Worm (Caenorhabditis elegans) whole organism, young adult: Measurements from ENCODE around the gene srd-38.

Source experiments
- B0035.1 ChIP-seq: sonication (generic microtip); optimal IDR thresholded peaks from 2 replicates; lab custom pipeline; 2016; ENCODE audit warnings: missing genetic modification characterization, mild to moderate bottlenecking, missing compliant biosample characterization, missing genotype, missing genetic modification reagents
- B0261.1 ChIP-seq: sonication (generic microtip); optimal IDR thresholded peaks from 2 replicates; lab custom pipeline; 2016; ENCODE audit warnings: mild to moderate bottlenecking, missing genetic modification characterization, moderate library complexity, missing compliant biosample characterization
- C17E4.6 ChIP-seq: fragments of 200-800 bp; sonication (Bioruptor generic); IDR thresholded peaks from 2 replicates; pipeline ENCODE4 v1.3.6; 2022; ENCODE audit warnings: missing genetic modification reagents, missing genetic modification characterization, missing compliant biosample characterization
- F23B12.7 ChIP-seq: sonication (generic microtip); optimal IDR thresholded peaks from 2 replicates; lab custom pipeline; 2017; ENCODE audit warnings: missing genetic modification characterization, mild to moderate bottlenecking, missing compliant biosample characterization, antibody characterized with exemption, moderate library complexity; ENCODE audit not compliant: insufficient read depth
- F33H1.4 ChIP-seq: fragments of 200-800 bp; sonication (Bioruptor generic); IDR thresholded peaks from 2 replicates; pipeline ENCODE4 v1.3.6; 2022; ENCODE audit warnings: missing genetic modification reagents, missing genetic modification characterization, missing compliant biosample characterization
- F52B5.7 ChIP-seq: sonication (generic microtip); optimal IDR thresholded peaks from 2 replicates; lab custom pipeline; 2016; ENCODE audit warnings: mild to moderate bottlenecking, missing genetic modification characterization, missing compliant biosample characterization
- F55B11.4 ChIP-seq: sonication (generic microtip); optimal IDR thresholded peaks from 2 replicates; lab custom pipeline; 2016; ENCODE audit warnings: missing compliant biosample characterization, missing genetic modification characterization, borderline replicate concordance; ENCODE audit not compliant: insufficient read depth
- K11D2.4 ChIP-seq: fragments of 200-800 bp; sonication (Bioruptor generic); IDR thresholded peaks from 2 replicates; pipeline ENCODE4 v1.3.6; 2022; ENCODE audit warnings: missing genetic modification reagents, missing genetic modification characterization, missing compliant biosample characterization
- T07F8.4 ChIP-seq: sonication (generic microtip); optimal IDR thresholded peaks from 2 replicates; lab custom pipeline; 2016; ENCODE audit warnings: mild to moderate bottlenecking, missing genetic modification characterization, moderate library complexity, missing compliant biosample characterization
- Y95B8A.8 ChIP-seq: fragments of 200-800 bp; sonication (Bioruptor generic); IDR thresholded peaks from 2 replicates; pipeline ENCODE4 v1.3.6; 2022; ENCODE audit warnings: missing genetic modification reagents, missing genetic modification characterization, missing compliant biosample characterization
- aptf-2 ChIP-seq: fragments of 200-800 bp; sonication (Bioruptor generic); conservative IDR thresholded peaks from 2 replicates; pipeline ENCODE4 v1.3.6; 2022; ENCODE audit warnings: missing genetic modification reagents, missing genetic modification characterization, missing compliant biosample characterization
- aptf-3 ChIP-seq: fragments of 200-800 bp; sonication (Bioruptor generic); IDR thresholded peaks from 2 replicates; pipeline ENCODE4 v1.3.6; 2022; ENCODE audit warnings: missing genetic modification characterization, missing compliant biosample characterization
- athp-1 ChIP-seq: sonication (generic microtip); optimal IDR thresholded peaks from 2 replicates; lab custom pipeline; 2017; ENCODE audit warnings: mild to moderate bottlenecking, missing genetic modification characterization, missing compliant biosample characterization
- attf-6 ChIP-seq: fragments of 200-800 bp; sonication (Bioruptor generic); IDR thresholded peaks from 2 replicates; pipeline ENCODE4 v1.3.6; 2022; ENCODE audit warnings: missing genetic modification reagents, missing genetic modification characterization, missing compliant biosample characterization
- bed-1 ChIP-seq: fragments of 200-800 bp; sonication (Bioruptor generic); IDR thresholded peaks from 2 replicates; pipeline ENCODE4 v1.3.6; 2022; ENCODE audit warnings: missing genetic modification reagents, missing genetic modification characterization, missing compliant biosample characterization
- ceh-40 ChIP-seq: fragments of 200-800 bp; sonication (Bioruptor generic); IDR thresholded peaks from 2 replicates; pipeline ENCODE4 v1.3.6; 2022; ENCODE audit warnings: missing genetic modification characterization, missing compliant biosample characterization
- dox-1 ChIP-seq: fragments of 200-800 bp; sonication (Bioruptor generic); IDR thresholded peaks from 2 replicates; pipeline ENCODE4 v1.3.6; 2022; ENCODE audit warnings: missing genetic modification reagents, missing genetic modification characterization, missing compliant biosample characterization
- ekl-4 ChIP-seq: fragments of 200-800 bp; sonication (Bioruptor generic); IDR thresholded peaks from 2 replicates; pipeline ENCODE4 v1.3.6; 2022; ENCODE audit warnings: missing genetic modification reagents, missing genetic modification characterization, missing compliant biosample characterization
- ets-4 ChIP-seq: fragments of 200-800 bp; sonication (Bioruptor generic); optimal IDR thresholded peaks from 2 replicates; lab custom pipeline; 2018; ENCODE audit warnings: mild to moderate bottlenecking, missing genetic modification characterization, missing compliant biosample characterization
- him-1 ChIP-seq: sonication (generic microtip); optimal IDR thresholded peaks from 2 replicates; lab custom pipeline; 2016; ENCODE audit warnings: missing genotype, missing genetic modification reagents, missing genetic modification characterization, missing compliant biosample characterization
- hmg-1.2 ChIP-seq: fragments of 200-800 bp; sonication (Bioruptor generic); IDR thresholded peaks from 2 replicates; pipeline ENCODE4 v1.3.6; 2022; ENCODE audit warnings: missing genetic modification reagents, missing genetic modification characterization, missing compliant biosample characterization
- let-526 ChIP-seq: fragments of 200-800 bp; sonication (Bioruptor generic); IDR thresholded peaks from 2 replicates; pipeline ENCODE4 v1.3.6; 2022; ENCODE audit warnings: missing genetic modification reagents, missing genetic modification characterization, missing compliant biosample characterization
- let-607 ChIP-seq, 2 experiments: fragments of 200-800 bp in 1 of 2; sonication (Bioruptor generic) in 1 of 2; sonication (generic microtip) in 1 of 2; optimal IDR thresholded peaks; 2 replicates each; lab custom pipeline; 2016 to 2018; ENCODE audit warnings: mild to moderate bottlenecking in 2 of 2, missing compliant biosample characterization in 2 of 2, missing genetic modification characterization in 2 of 2, moderate library complexity in 2 of 2, missing genotype in 1 of 2
- lin-26 ChIP-seq: fragments of 200-800 bp; sonication (Bioruptor generic); IDR thresholded peaks from 2 replicates; pipeline ENCODE4 v1.3.6; 2022; ENCODE audit warnings: missing genetic modification reagents, missing genetic modification characterization, missing compliant biosample characterization
- lir-1 ChIP-seq: fragments of 200-800 bp; sonication (Bioruptor generic); conservative IDR thresholded peaks from 2 replicates; pipeline ENCODE4 v1.3.6; 2022; ENCODE audit warnings: missing genetic modification reagents, missing genetic modification characterization, missing compliant biosample characterization
- madf-10 ChIP-seq: sonication (generic microtip); optimal IDR thresholded peaks from 2 replicates; lab custom pipeline; 2016; ENCODE audit warnings: mild to moderate bottlenecking, missing genetic modification characterization, missing compliant biosample characterization
- mes-4 ChIP-seq: sonication (generic microtip); optimal IDR thresholded peaks from 2 replicates; lab custom pipeline; 2016; ENCODE audit warnings: missing genotype, missing genetic modification characterization, missing compliant biosample characterization
- nfya-2 ChIP-seq: fragments of 200-800 bp; sonication (Bioruptor generic); IDR thresholded peaks from 2 replicates; pipeline ENCODE4 v1.3.6; 2022; ENCODE audit warnings: missing genetic modification reagents, missing genetic modification characterization, missing compliant biosample characterization
- nhr-179 ChIP-seq: sonication (generic microtip); optimal IDR thresholded peaks from 2 replicates; lab custom pipeline; 2016; ENCODE audit warnings: mild to moderate bottlenecking, missing genetic modification characterization, missing compliant biosample characterization
- nhr-27 ChIP-seq: fragments of 200-800 bp; sonication (Bioruptor generic); optimal IDR thresholded peaks from 2 replicates; lab custom pipeline; 2018; ENCODE audit warnings: mild to moderate bottlenecking, missing genetic modification characterization, moderate library complexity, missing compliant biosample characterization
- nhr-80 ChIP-seq: sonication (generic microtip); optimal IDR thresholded peaks from 2 replicates; lab custom pipeline; 2016; ENCODE audit warnings: missing genetic modification characterization, missing compliant biosample characterization
- rec-8 ChIP-seq, 2 experiments: sonication (generic microtip); optimal IDR thresholded peaks; 2 replicates each; lab custom pipeline; 2016; ENCODE audit warnings: mild to moderate bottlenecking in 2 of 2, missing genetic modification characterization in 2 of 2, missing genetic modification reagents in 2 of 2, missing genotype in 2 of 2, missing biosample characterization in 1 of 2, missing compliant biosample characterization in 1 of 2, moderate library complexity in 1 of 2
- snpc-1.1 ChIP-seq: sonication (generic microtip); optimal IDR thresholded peaks from 2 replicates; lab custom pipeline; 2017; ENCODE audit warnings: missing genetic modification characterization, mild to moderate bottlenecking, missing compliant biosample characterization, antibody characterized with exemption, moderate library complexity, missing genotype, missing genetic modification reagents; ENCODE audit not compliant: insufficient read depth
- snpc-1.3 ChIP-seq: sonication (generic microtip); optimal IDR thresholded peaks from 2 replicates; lab custom pipeline; 2017; ENCODE audit warnings: missing genetic modification characterization, mild to moderate bottlenecking, missing compliant biosample characterization, antibody characterized with exemption, moderate library complexity, missing genotype, missing genetic modification reagents; ENCODE audit not compliant: insufficient read depth
- snpc-3.4 ChIP-seq: sonication (generic microtip); optimal IDR thresholded peaks from 2 replicates; lab custom pipeline; 2017; ENCODE audit warnings: missing genetic modification characterization, mild to moderate bottlenecking, missing compliant biosample characterization, antibody characterized with exemption, moderate library complexity, missing genotype, missing genetic modification reagents
- tbp1 ChIP-seq: fragments of 200-800 bp; sonication (Bioruptor generic); optimal IDR thresholded peaks from 2 replicates; lab custom pipeline; 2018; ENCODE audit warnings: mild to moderate bottlenecking, missing genetic modification characterization, missing compliant biosample characterization
- ztf-25 ChIP-seq: fragments of 200-800 bp; sonication (Bioruptor generic); IDR thresholded peaks from 2 replicates; pipeline ENCODE4 v1.3.6; 2022; ENCODE audit warnings: missing genetic modification reagents, missing genetic modification characterization, missing compliant biosample characterization
- ztf-26 ChIP-seq: sonication (generic microtip); optimal IDR thresholded peaks from 2 replicates; lab custom pipeline; 2017; ENCODE audit warnings: missing genetic modification characterization, missing compliant biosample characterization
- ztf-28 ChIP-seq: fragments of 200-800 bp; sonication (Bioruptor generic); IDR thresholded peaks from 2 replicates; pipeline ENCODE4 v1.3.6; 2022; ENCODE audit warnings: missing genetic modification reagents, missing genetic modification characterization, missing compliant biosample characterization

srd-38 gene

ce11 chrX:13264550-13264949 lies 27.1 kb upstream of the srd-38 start (continued):
- TF ChIP-seq let-607 (tag; optimal IDR thresholded peaks at IDR 0.05; lab: Kevin White, UChicago) (peak; percentile 0 to 52), T07F8.4 (tag; lab: Kevin White, UChicago) (peak; percentile 42), aptf-2 (0 out of 2 replicates have a peak, but pooled peaks have one; percentile 34), him-1 (tag; lab: Kevin White, UChicago) (peak; percentile 88), Y95B8A.8 (GFP tag; lab: Robert Waterston, UW) (0 out of 2 replicates have a peak, but pooled peaks have one; percentile 9), mes-4 (tag; lab: Kevin White, UChicago) (peak; percentile 67), snpc-1.3 (tag; lab: Kevin White, UChicago) (no peak), rec-8 (tag; optimal IDR thresholded peaks at IDR 0.05; lab: Kevin White, UChicago) (peak; percentile 44 to 68), bed-1 (GFP tag; lab: Robert Waterston, UW) (no peak), let-526 (GFP tag; lab: Robert Waterston, UW) (0 out of 2 replicates have a peak, but pooled peaks have one; percentile 49), F33H1.4 (no peak), lir-1 (peak; percentile 63; the same call in 1 of the 2 replicates), athp-1 (tag; lab: Kevin White, UChicago) (peak; percentile 24), B0261.1 (peak; percentile 97), nhr-179 (tag; lab: Kevin White, UChicago) (no peak), K11D2.4 (peak; percentile 66), nhr-27 (tag; lab: Kevin White, UChicago) (no peak)

ce11 chrX:13267230-13267629 lies 24.4 kb upstream of the srd-38 start, which contains the start of gene cyp-14A1:
Gene cyp-14A1, minus strand, starts transcription at chrX:13267355.
- TF ChIP-seq ets-4, result no peak

- TF ChIP-seq nhr-80 (tag; lab: Kevin White, UChicago), result peak; percentile 35
- no peak for TF ChIP-seq madf-10 (tag; lab: Kevin White, UChicago)
Measured at ce11 chrX:13269586-13269985, 22.0 kb upstream of the srd-38 start, which contains the start of gene cyp-14A2. Gene cyp-14A2, minus strand, starts transcription at chrX:13269686.

- TF ChIP-seq dox-1 (no peak), ztf-26 (tag; lab: Kevin White, UChicago) (no peak)
Measured at ce11 chrX:13274102-13274501, 17.5 kb upstream of the srd-38 start, which contains the start of gene cyp-14A3. Gene cyp-14A3, minus strand, starts transcription at chrX:13274202.

- TF ChIP-seq nhr-179 (tag; lab: Kevin White, UChicago), result no peak
- no peak for TF ChIP-seq attf-6 (GFP tag; lab: Robert Waterston, UW)
- no peak for TF ChIP-seq tbp1 (GFP tag; lab: Kevin White, UChicago)
- TF ChIP-seq let-526 (GFP tag; lab: Robert Waterston, UW), result no peak
- no peak for TF ChIP-seq C17E4.6 (GFP tag; lab: Robert Waterston, UW)
Measured at ce11 chrX:13278876-13279275, 12.7 kb upstream of the srd-38 start, which contains the start of gene phf-33. Gene phf-33, minus strand, starts transcription at chrX:13278976.

ce11 chrX:13283462-13283861 lies 8.1 kb upstream of the srd-38 start:
- peak; percentile 65 for TF ChIP-seq F52B5.7 (tag; lab: Kevin White, UChicago)
- TF ChIP-seq nfya-2 (GFP tag; lab: Robert Waterston, UW), result no peak
- TF ChIP-seq aptf-3 (GFP tag; lab: Robert Waterston, UW), result peak; percentile 70; the same call in 1 of the 2 replicates
- peak; percentile 11 for TF ChIP-seq B0035.1
- TF ChIP-seq snpc-3.4, result peak; percentile 9
- peak; percentile 43 for TF ChIP-seq F23B12.7
- no peak for TF ChIP-seq F55B11.4
- peak; percentile 63 for TF ChIP-seq T07F8.4 (tag; lab: Kevin White, UChicago)
- TF ChIP-seq snpc-1.1 (tag; lab: Kevin White, UChicago), result peak; percentile 2
- 0 out of 2 replicates have a peak, but pooled peaks have one; percentile 27 for TF ChIP-seq ceh-40 (GFP tag; lab: Robert Waterston, UW)
- peak; percentile 89 for TF ChIP-seq ztf-25 (GFP tag; lab: Robert Waterston, UW)
- peak; percentile 95 for TF ChIP-seq lin-26 (GFP tag; lab: Robert Waterston, UW)
- peak; percentile 65 for TF ChIP-seq hmg-1.2
- 0 out of 2 replicates have a peak, but pooled peaks have one; percentile 52 for TF ChIP-seq ekl-4 (GFP tag; lab: Robert Waterston, UW)
- TF ChIP-seq ztf-28 (GFP tag; lab: Robert Waterston, UW), result no peak
